Fruit fly (Drosophila melanogaster): ENCODE measurements around the gene CG13907.
A peak's percentile ranks its signal among the peaks of the same experiment; 100 is the strongest.

The CG13907 gene

DNA sequence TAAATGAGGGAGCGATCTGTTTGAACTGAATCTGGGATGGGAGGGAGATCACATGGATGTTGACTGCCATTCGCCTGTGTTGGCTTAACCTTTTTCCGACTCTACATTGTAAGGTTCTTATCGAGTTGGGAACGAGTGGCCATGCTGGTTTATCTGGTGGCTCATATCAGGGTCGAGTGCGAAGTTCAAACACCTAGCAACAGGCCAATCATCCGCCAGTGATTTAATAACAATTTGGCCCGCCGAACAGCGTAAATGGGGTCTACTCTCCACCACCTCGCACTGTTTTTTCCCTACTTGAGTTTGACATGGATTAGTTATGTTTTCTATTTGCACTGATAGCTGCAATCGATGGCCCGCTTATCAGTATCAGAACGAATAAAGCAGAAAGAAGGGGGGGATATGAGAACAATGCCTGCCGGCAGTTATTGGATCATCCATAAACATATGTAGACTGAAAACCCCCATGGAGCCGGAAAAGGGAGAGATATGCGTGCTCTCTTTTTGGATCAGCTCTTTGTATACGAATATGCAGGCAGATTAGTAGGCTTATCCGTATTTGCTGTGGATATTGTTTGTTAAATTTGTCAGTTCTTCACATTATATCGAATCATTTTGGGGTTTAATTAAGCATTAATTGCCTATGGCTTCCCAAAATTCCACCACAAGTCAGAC lies 5.7 kb upstream of the CG13907 start (continued):
- TF ChIP-seq hkb (optimal IDR thresholded peaks at IDR 0.05) (no peak), hkb (GFP tag; IDR thresholded peaks at IDR 0.05) (no peak), Hmx (GFP tag; optimal IDR thresholded peaks at IDR 0.05) (no peak), fd3F (GFP tag; optimal IDR thresholded peaks at IDR 0.05) (no peak), Hr3 (GFP tag; optimal IDR thresholded peaks at IDR 0.05) (no peak), Ssrp (tag; optimal IDR thresholded peaks at IDR 0.05) (no peak), ci (GFP tag; IDR thresholded peaks at IDR 0.05) (0 out of 3 replicates have a peak, but pooled peaks have one; percentile 17), scrt (GFP tag; optimal IDR thresholded peaks at IDR 0.05) (no peak), HLH4C (GFP tag; IDR thresholded peaks at IDR 0.05; ENCODE audit: partially characterized antibody) (no peak), az2 (GFP tag; optimal IDR thresholded peaks at IDR 0.05) (no peak), Blimp-1 (GFP tag; optimal IDR thresholded peaks at IDR 0.05) (no peak), CG18011 (GFP tag; optimal IDR thresholded peaks at IDR 0.05) (no peak), CG3726 (GFP tag; IDR thresholded peaks at IDR 0.05) (no peak), lbe (GFP tag; optimal IDR thresholded peaks at IDR 0.05) (no peak), CG11247 (GFP tag; IDR thresholded peaks at IDR 0.05) (no peak), CG34376 (GFP tag; optimal IDR thresholded peaks at IDR 0.05) (peak; percentile 81), ro (GFP tag; IDR thresholded peaks at IDR 0.05) (no peak), GATAe (GFP tag; conservative IDR thresholded peaks at IDR 0.05) (peak; percentile 53; the same call in 1 of the 2 replicates), CG2875 (GFP tag; optimal IDR thresholded peaks at IDR 0.05) (no peak), jumu (GFP tag; optimal IDR thresholded peaks at IDR 0.05) (no peak), odd (GFP tag; optimal IDR thresholded peaks at IDR 0.05) (no peak), CG30403 (GFP tag; optimal IDR thresholded peaks at IDR 0.05) (no peak), CG10543 (GFP tag; optimal IDR thresholded peaks at IDR 0.05) (peak; percentile 39), Rfx (GFP tag; IDR thresholded peaks at IDR 0.05) (no peak), CG17612 (GFP tag; IDR thresholded peaks at IDR 0.05) (no peak), Bdp1 (GFP tag; optimal IDR thresholded peaks at IDR 0.05) (no peak), ab (GFP tag; optimal IDR thresholded peaks at IDR 0.05) (no peak), bowl (GFP tag; IDR thresholded peaks at IDR 0.05) (no peak), fd64A (GFP tag; optimal IDR thresholded peaks at IDR 0.05) (no peak), dysf (GFP tag; IDR thresholded peaks at IDR 0.05) (no peak), vvl (GFP tag; IDR thresholded peaks at IDR 0.05) (0 out of 2 replicates have a peak, but pooled peaks have one; percentile 9), CG12391 (tag; optimal IDR thresholded peaks at IDR 0.05) (no peak), Pdp1 (GFP tag; optimal IDR thresholded peaks at IDR 0.05) (peak in 1 of 2 experiments; percentile 55), tio (GFP tag; optimal IDR thresholded peaks at IDR 0.05) (no peak), Camta (GFP tag; optimal IDR thresholded peaks at IDR 0.05) (no peak), sd (tag; optimal IDR thresholded peaks at IDR 0.05) (peak; percentile 31), Mrtf (GFP tag; IDR thresholded peaks at IDR 0.05) (no peak), MBD-R2 (GFP tag; IDR thresholded peaks at IDR 0.05) (no peak), z (GFP tag; IDR thresholded peaks at IDR 0.05) (no peak), CG17385 (GFP tag; optimal IDR thresholded peaks at IDR 0.05) (no peak), trh (GFP tag; optimal IDR thresholded peaks at IDR 0.05) (no peak), gro (GFP tag; optimal IDR thresholded peaks at IDR 0.05) (no peak), BtbVII (GFP tag; optimal IDR thresholded peaks at IDR 0.05) (no peak), dati (GFP tag; IDR thresholded peaks at IDR 0.05) (no peak), Dip2 (GFP tag; IDR thresholded peaks at IDR 0.05) (no peak), pnt (GFP tag; optimal IDR thresholded peaks at IDR 0.05) (no peak), CG16815 (GFP tag; optimal IDR thresholded peaks at IDR 0.05) (no peak), oc (tag; optimal IDR thresholded peaks at IDR 0.05) (no peak), CG6689 (GFP tag; IDR thresholded peaks at IDR 0.05) (no peak), crp (GFP tag; optimal IDR thresholded peaks at IDR 0.05) (no peak), gcm (GFP tag; optimal IDR thresholded peaks at IDR 0.05) (peak; percentile 71)
